Fruit fly (Drosophila melanogaster) whole organism, embryonic: Measurements from ENCODE around the gene ClC-c.
A peak's percentile ranks its signal among the peaks of the same experiment; 100 is the strongest.

Source experiments
- Ada2b ChIP-seq: fragments of 200-800 bp; sonication (Bioruptor generic); IDR thresholded peaks from 2 replicates; pipeline ENCODE4 v1.3.6; 2022; ENCODE audit warnings: missing biosample characterization, missing genetic modification characterization
- Atf3 ChIP-seq: fragments of 200-800 bp; sonication (Bioruptor generic); optimal IDR thresholded peaks from 3 replicates; lab custom pipeline; 2016; ENCODE audit warnings: missing biosample characterization, missing genetic modification characterization
- CG10462 ChIP-seq: fragments of 200-800 bp; sonication (Bioruptor generic); optimal IDR thresholded peaks from 2 replicates; lab custom pipeline; 2016; ENCODE audit warnings: missing biosample characterization, missing genetic modification characterization
- CG12071 ChIP-seq: fragments of 200-800 bp; sonication (Bioruptor generic); optimal IDR thresholded peaks from 3 replicates; lab custom pipeline; 2018; ENCODE audit warnings: missing biosample characterization, mild to moderate bottlenecking, missing genetic modification characterization
- CG12299 ChIP-seq: fragments of 200-800 bp; sonication (Bioruptor generic); optimal IDR thresholded peaks from 2 replicates; lab custom pipeline; 2018; ENCODE audit warnings: missing biosample characterization, mild to moderate bottlenecking, missing genetic modification characterization
- CG12744 ChIP-seq: fragments of 200-800 bp; sonication (Bioruptor generic); optimal IDR thresholded peaks from 2 replicates; lab custom pipeline; 2016; ENCODE audit warnings: missing biosample characterization, missing genetic modification characterization
- CG1529 ChIP-seq: fragments of 200-800 bp; sonication (Bioruptor generic); optimal IDR thresholded peaks from 3 replicates; lab custom pipeline; 2018; ENCODE audit warnings: missing biosample characterization, missing genetic modification characterization
- CG16863 ChIP-seq: fragments of 200-800 bp; sonication (Bioruptor generic); optimal IDR thresholded peaks from 3 replicates; lab custom pipeline; 2016; ENCODE audit warnings: missing biosample characterization, missing genetic modification characterization
- CG17385 ChIP-seq: fragments of 200-800 bp; sonication (Bioruptor generic); optimal IDR thresholded peaks from 3 replicates; lab custom pipeline; 2018; ENCODE audit warnings: missing biosample characterization, mild to moderate bottlenecking, missing genetic modification characterization
- CG2116 ChIP-seq: fragments of 200-800 bp; sonication (Bioruptor generic); optimal IDR thresholded peaks from 3 replicates; lab custom pipeline; 2018; ENCODE audit warnings: missing biosample characterization, mild to moderate bottlenecking, missing genetic modification characterization
- CG2199 ChIP-seq: fragments of 200-800 bp; sonication (Bioruptor generic); IDR thresholded peaks from 3 replicates; pipeline ENCODE4 v1.3.6; 2022; ENCODE audit warnings: missing biosample characterization, missing genetic modification characterization
- CG30403 ChIP-seq: fragments of 200-800 bp; sonication (Bioruptor generic); optimal IDR thresholded peaks from 3 replicates; lab custom pipeline; 2016; ENCODE audit warnings: missing biosample characterization, missing genetic modification characterization
- CG31224 ChIP-seq: fragments of 200-800 bp; sonication (Bioruptor generic); IDR thresholded peaks from 2 replicates; pipeline ENCODE4 v1.3.6; 2022; ENCODE audit warnings: missing biosample characterization, missing genetic modification characterization
- CG33557 ChIP-seq: fragments of 200-800 bp; sonication (Bioruptor generic); optimal IDR thresholded peaks from 2 replicates; lab custom pipeline; 2019; ENCODE audit warnings: missing biosample characterization, mild to moderate bottlenecking, missing genetic modification characterization, moderate library complexity
- CG34376 ChIP-seq: fragments of 200-800 bp; sonication (Bioruptor generic); optimal IDR thresholded peaks from 2 replicates; lab custom pipeline; 2018; ENCODE audit warnings: missing biosample characterization, mild to moderate bottlenecking, missing genetic modification characterization
- CG3847 ChIP-seq: fragments of 200-800 bp; sonication (Bioruptor generic); IDR thresholded peaks from 2 replicates; pipeline ENCODE4 v1.3.6; 2022; ENCODE audit warnings: missing biosample characterization, missing genetic modification characterization
- CG4820 ChIP-seq: fragments of 200-800 bp; sonication (Bioruptor generic); optimal IDR thresholded peaks from 3 replicates; lab custom pipeline; 2016; ENCODE audit warnings: missing biosample characterization, missing genetic modification characterization
- CG5953 ChIP-seq: fragments of 200-800 bp; sonication (Bioruptor generic); IDR thresholded peaks from 2 replicates; pipeline ENCODE4 v1.3.6; 2022; ENCODE audit warnings: missing biosample characterization, missing genetic modification characterization
- CG6272 ChIP-seq: fragments of 200-800 bp; sonication (Bioruptor generic); IDR thresholded peaks from 2 replicates; pipeline ENCODE4 v1.3.6; 2022; ENCODE audit warnings: missing biosample characterization, missing genetic modification characterization
- CG6765 ChIP-seq: fragments of 200-800 bp; sonication (Bioruptor generic); optimal IDR thresholded peaks from 3 replicates; lab custom pipeline; 2017; ENCODE audit warnings: missing biosample characterization, mild to moderate bottlenecking, missing genetic modification characterization
- CG9817 ChIP-seq: fragments of 200-800 bp; sonication (Bioruptor generic); optimal IDR thresholded peaks from 2 replicates; lab custom pipeline; 2018; ENCODE audit warnings: missing biosample characterization, mild to moderate bottlenecking, missing genetic modification characterization, moderate library complexity
- CkIIα-i1 ChIP-seq: fragments of 200-800 bp; sonication (Bioruptor generic); IDR thresholded peaks from 2 replicates; pipeline ENCODE4 v1.3.6; 2022; ENCODE audit warnings: missing biosample characterization, missing genetic modification characterization
- CrebB ChIP-seq: fragments of 200-800 bp; sonication (Bioruptor generic); optimal IDR thresholded peaks from 3 replicates; lab custom pipeline; 2018; ENCODE audit warnings: missing biosample characterization, mild to moderate bottlenecking, missing genetic modification characterization
- Dad ChIP-seq: fragments of 200-800 bp; sonication (Bioruptor generic); optimal IDR thresholded peaks from 3 replicates; lab custom pipeline; 2016; ENCODE audit warnings: missing biosample characterization, missing genetic modification characterization
- Fer1 ChIP-seq: fragments of 200-800 bp; sonication (Bioruptor generic); optimal IDR thresholded peaks from 2 replicates; lab custom pipeline; 2017; ENCODE audit warnings: missing biosample characterization, mild to moderate bottlenecking, missing genetic modification characterization
- GATAe ChIP-seq: fragments of 200-800 bp; sonication (Bioruptor generic); conservative IDR thresholded peaks from 2 replicates; pipeline ENCODE4 v1.3.6; 2022; ENCODE audit warnings: missing biosample characterization, missing genetic modification characterization
- Gug ChIP-seq: fragments of 200-800 bp; sonication (Bioruptor generic); IDR thresholded peaks from 4 replicates; pipeline ENCODE4 v1.3.6; 2022; ENCODE audit warnings: missing biosample characterization, missing genetic modification characterization
- Hey ChIP-seq: fragments of 200-800 bp; sonication (Bioruptor generic); optimal IDR thresholded peaks from 3 replicates; lab custom pipeline; 2018; ENCODE audit warnings: missing biosample characterization, mild to moderate bottlenecking, missing genetic modification characterization
- Hr78 ChIP-seq, 2 experiments: fragments of 200-800 bp in 1 of 2; fragments of >200 bp in 1 of 2; sonication (Bioruptor generic) in 1 of 2; optimal IDR thresholded peaks; 2 replicates each; lab custom pipeline; 2017 to 2019; ENCODE audit warnings: missing biosample characterization in 2 of 2, missing genetic modification characterization in 2 of 2, mild to moderate bottlenecking in 1 of 2, moderate library complexity in 1 of 2
- Neu2 ChIP-seq: fragments of 200-800 bp; sonication (Bioruptor generic); optimal IDR thresholded peaks from 3 replicates; lab custom pipeline; 2016; ENCODE audit warnings: missing biosample characterization, missing genetic modification characterization, borderline replicate concordance
- Optix ChIP-seq: fragments of 200-800 bp; sonication (Bioruptor generic); IDR thresholded peaks from 3 replicates; pipeline ENCODE4 v1.3.6; 2022; ENCODE audit warnings: missing biosample characterization, missing genetic modification characterization
- Ravus ChIP-seq: fragments of 200-800 bp; sonication (Bioruptor generic); IDR thresholded peaks from 2 replicates; pipeline ENCODE4 v1.3.6; 2022; ENCODE audit warnings: missing biosample characterization, missing genetic modification characterization
- Scr ChIP-seq: fragments of 200-800 bp; sonication (Bioruptor generic); IDR thresholded peaks from 2 replicates; pipeline ENCODE4 v1.3.6; 2022; ENCODE audit warnings: missing biosample characterization, missing genetic modification characterization; ENCODE audit not compliant: partially characterized antibody
- Xrp1 ChIP-seq: fragments of 200-800 bp; sonication (Bioruptor generic); IDR thresholded peaks from 2 replicates; pipeline ENCODE4 v1.3.6; 2022; ENCODE audit warnings: missing biosample characterization, missing genetic modification characterization
- bcd ChIP-seq: fragments of 200-800 bp; sonication (Bioruptor generic); optimal IDR thresholded peaks from 2 replicates; lab custom pipeline; 2017; ENCODE audit warnings: missing biosample characterization, mild to moderate bottlenecking, missing genetic modification characterization
- cas ChIP-seq: fragments of 200-800 bp; sonication (Bioruptor generic); IDR thresholded peaks from 2 replicates; pipeline ENCODE4 v1.3.6; 2022; ENCODE audit warnings: missing biosample characterization, missing genetic modification characterization
- chinmo ChIP-seq: fragments of 200-800 bp; sonication (Bioruptor generic); IDR thresholded peaks from 4 replicates; pipeline ENCODE4 v1.3.6; 2022; ENCODE audit warnings: missing biosample characterization, missing genetic modification characterization; ENCODE audit not compliant: partially characterized antibody
- cwo ChIP-seq: fragments of 200-800 bp; sonication (Bioruptor generic); optimal IDR thresholded peaks from 3 replicates; lab custom pipeline; 2017; ENCODE audit warnings: missing biosample characterization, missing genetic modification characterization, mild to moderate bottlenecking, moderate library complexity, missing genetic modification reagents
- danr ChIP-seq: fragments of 200-800 bp; sonication (Bioruptor generic); IDR thresholded peaks from 2 replicates; pipeline ENCODE4 v1.3.6; 2022; ENCODE audit warnings: missing biosample characterization, missing genetic modification characterization
- gsb ChIP-seq: fragments of 200-800 bp; sonication (Bioruptor generic); IDR thresholded peaks from 2 replicates; pipeline ENCODE4 v1.3.6; 2022; ENCODE audit warnings: missing biosample characterization, missing genetic modification characterization
- hkb ChIP-seq, 2 experiments: fragments of 200-800 bp in 1 of 2; fragments of >200 bp in 1 of 2; sonication (Bioruptor generic) in 1 of 2; IDR thresholded peaks in 1 of 2; optimal IDR thresholded peaks in 1 of 2; 2 replicates each; pipeline versions ENCODE4 v1.3.6 to Lab custom; 2017 to 2022; ENCODE audit warnings: missing biosample characterization in 1 of 2, missing genetic modification characterization in 1 of 2
- jumu ChIP-seq: fragments of 200-800 bp; sonication (Bioruptor generic); optimal IDR thresholded peaks from 3 replicates; lab custom pipeline; 2016; ENCODE audit warnings: missing biosample characterization, missing genetic modification characterization
- lov ChIP-seq, 2 experiments: fragments of 200-800 bp in 1 of 2; fragments of >200 bp in 1 of 2; sonication (Bioruptor generic) in 1 of 2; IDR thresholded peaks in 1 of 2; optimal IDR thresholded peaks in 1 of 2; 2 replicates in 1 of 2; 3 replicates in 1 of 2; pipeline versions ENCODE4 v1.3.6 to Lab custom; 2017 to 2022; ENCODE audit warnings: missing biosample characterization in 1 of 2, missing genetic modification characterization in 1 of 2
- mld ChIP-seq: fragments of 200-800 bp; sonication (Bioruptor generic); IDR thresholded peaks from 3 replicates; pipeline ENCODE4 v1.3.6; 2022; ENCODE audit warnings: missing biosample characterization, missing genetic modification characterization; ENCODE audit not compliant: partially characterized antibody
- odd ChIP-seq: fragments of 200-800 bp; sonication (Bioruptor generic); optimal IDR thresholded peaks from 2 replicates; lab custom pipeline; 2017; ENCODE audit warnings: missing biosample characterization, mild to moderate bottlenecking, missing genetic modification characterization
- psq ChIP-seq: fragments of 200-800 bp; sonication (Bioruptor generic); optimal IDR thresholded peaks from 2 replicates; lab custom pipeline; 2017; ENCODE audit warnings: missing biosample characterization, missing genetic modification characterization
- rib ChIP-seq: fragments of 200-800 bp; sonication (Bioruptor generic); IDR thresholded peaks from 2 replicates; pipeline ENCODE4 v1.3.6; 2022; ENCODE audit warnings: missing biosample characterization, missing genetic modification characterization
- trh ChIP-seq: fragments of 200-800 bp; sonication (Bioruptor generic); optimal IDR thresholded peaks from 2 replicates; lab custom pipeline; 2016; ENCODE audit warnings: missing biosample characterization, missing genetic modification characterization
- z ChIP-seq: fragments of 200-800 bp; sonication (Bioruptor generic); IDR thresholded peaks from 3 replicates; pipeline ENCODE4 v1.3.6; 2022; ENCODE audit warnings: missing biosample characterization, missing genetic modification characterization

Gene ClC-c

DNA sequence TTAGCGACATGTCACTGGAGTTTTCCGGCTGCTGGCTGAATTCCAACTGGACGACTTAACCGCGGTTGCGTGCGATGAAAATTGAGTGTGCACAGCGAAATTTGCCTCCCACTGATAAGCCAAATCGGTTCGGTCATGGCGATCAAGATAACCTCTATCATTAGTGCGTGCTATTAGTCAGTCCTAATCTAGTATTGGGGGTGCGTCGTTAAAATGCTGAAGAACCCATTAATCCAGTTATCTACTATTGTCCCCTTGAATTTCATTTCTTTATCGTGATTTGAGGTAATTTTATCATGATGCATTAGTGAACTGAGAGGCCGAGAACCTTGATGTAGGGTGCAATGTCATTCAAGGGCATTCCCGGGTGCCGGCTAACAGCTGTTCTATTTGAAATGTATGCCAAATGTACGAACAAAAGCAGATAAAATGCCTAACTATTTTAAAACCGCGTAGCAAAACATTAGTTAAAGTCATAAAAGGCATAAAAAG is 38.3 kb downstream of the ClC-c start, which contains the start of gene Pgm1 (continued):
- TF ChIP-seq CG5953 (GFP tag; lab: Robert Waterston, UW) (peak; percentile 60; the same call in 1 of the 2 replicates), psq (GFP tag; lab: Kevin White, UChicago) (peak; percentile 68), CG12071 (GFP tag; lab: Kevin White, UChicago) (peak; percentile 87), CG17385 (GFP tag; lab: Kevin White, UChicago) (peak; percentile 68), CG31224 (GFP tag; lab: Robert Waterston, UW) (peak; percentile 67), Hr78 (GFP tag; optimal IDR thresholded peaks at IDR 0.05; lab: Kevin White, UChicago) (peak in 1 of 2 experiments; percentile 80), Hey (tag; lab: Kevin White, UChicago) (peak; percentile 79), CrebB (tag; lab: Kevin White, UChicago) (peak; percentile 89), CG12744 (GFP tag; lab: Kevin White, UChicago) (peak; percentile 82), jumu (GFP tag; lab: Kevin White, UChicago) (peak; percentile 89), Atf3 (peak; percentile 74), Ada2b (GFP tag; lab: Robert Waterston, UW) (peak; percentile 68), Dad (GFP tag; lab: Kevin White, UChicago) (peak; percentile 81), Ravus (no peak), CG33557 (peak; percentile 58), danr (GFP tag; lab: Robert Waterston, UW) (peak; percentile 40; the same call in 1 of the 2 replicates), CG6272 (GFP tag; lab: Robert Waterston, UW) (peak; percentile 40; the same call in 1 of the 2 replicates), CG16863 (GFP tag; lab: Kevin White, UChicago) (peak; percentile 92), CG30403 (GFP tag; lab: Kevin White, UChicago) (peak; percentile 85), gsb (GFP tag; lab: Robert Waterston, UW) (peak; percentile 50; the same call in 1 of the 2 replicates), trh (GFP tag; lab: Kevin White, UChicago) (peak; percentile 51), CG9817 (peak; percentile 80), mld (GFP tag; lab: Robert Waterston, UW) (no peak), z (GFP tag; lab: Robert Waterston, UW) (0 out of 3 replicates have a peak, but pooled peaks have one; percentile 23), Xrp1 (GFP tag; lab: Robert Waterston, UW) (peak; percentile 84), CG10462 (peak; percentile 68), CG12299 (tag; lab: Kevin White, UChicago) (peak; percentile 69), chinmo (GFP tag; lab: Robert Waterston, UW) (0 out of 4 replicates have a peak, but pooled peaks have one; percentile 24), hkb (optimal IDR thresholded peaks at IDR 0.05; lab: Kevin White, UChicago) (peak; percentile 59), hkb (GFP tag; IDR thresholded peaks at IDR 0.05; lab: Robert Waterston, UW) (peak; percentile 73), CG1529 (GFP tag; lab: Kevin White, UChicago) (peak; percentile 65), cwo (GFP tag; lab: Kevin White, UChicago) (peak; percentile 82), cas (GFP tag; lab: Robert Waterston, UW) (peak; percentile 49; the same call in 1 of the 2 replicates), Fer1 (GFP tag; lab: Kevin White, UChicago) (peak; percentile 89), CG3847 (GFP tag; lab: Robert Waterston, UW) (peak; percentile 60), lov (optimal IDR thresholded peaks at IDR 0.05; lab: Kevin White, UChicago) (no peak), lov (GFP tag; IDR thresholded peaks at IDR 0.05; lab: Robert Waterston, UW) (0 out of 3 replicates have a peak, but pooled peaks have one; percentile 38), Optix (GFP tag; lab: Robert Waterston, UW) (peak; percentile 83), CG4820 (peak; percentile 74), Scr (GFP tag; lab: Robert Waterston, UW) (no peak), CG34376 (peak; percentile 98), rib (GFP tag; lab: Robert Waterston, UW) (peak; percentile 72; the same call in 1 of the 2 replicates), Gug (GFP tag; lab: Robert Waterston, UW) (peak; percentile 71), CG2116 (GFP tag; lab: Kevin White, UChicago) (no peak), CG6765 (GFP tag; lab: Kevin White, UChicago) (peak; percentile 74), odd (GFP tag; lab: Kevin White, UChicago) (no peak), GATAe (GFP tag; lab: Robert Waterston, UW) (peak; percentile 89), Neu2 (peak; percentile 73), CG2199 (GFP tag; lab: Robert Waterston, UW) (no peak), CkIIα-i1 (GFP tag; lab: Robert Waterston, UW) (no peak), bcd (GFP tag; lab: Kevin White, UChicago) (no peak)
